Worm (Caenorhabditis elegans) whole organism, L4 larva: ENCODE results near the gene F58E2.4.

Experiments
- D1046.2 ChIP-seq: fragments of 200-800 bp; sonication (Bioruptor generic); IDR thresholded peaks from 2 replicates; pipeline ENCODE4 v1.3.6; 2022; ENCODE audit warnings: missing genetic modification characterization, missing compliant biosample characterization
- F10B5.3 ChIP-seq: sonication (generic microtip); optimal IDR thresholded peaks from 2 replicates; lab custom pipeline; 2016; ENCODE audit warnings: mild to moderate bottlenecking, missing genetic modification characterization, missing compliant biosample characterization
- R02D3.7 ChIP-seq: fragments of 150-350 bp; sonication (generic microtip); optimal IDR thresholded peaks from 3 replicates; lab custom pipeline; 2014; ENCODE audit warnings: missing biosample characterization, missing genetic modification characterization
- T26A8.4 ChIP-seq: fragments of 200-800 bp; sonication (Bioruptor generic); IDR thresholded peaks from 2 replicates; pipeline ENCODE4 v1.3.6; 2022; ENCODE audit warnings: missing genetic modification characterization, missing compliant biosample characterization
- Y105C5A.15 ChIP-seq: fragments of 200-800 bp; sonication (Bioruptor generic); IDR thresholded peaks from 2 replicates; pipeline ENCODE4 v1.3.6; 2022; ENCODE audit warnings: missing genetic modification characterization, missing compliant biosample characterization
- Y75B8A.6 ChIP-seq: fragments of 200-800 bp; sonication (Bioruptor generic); IDR thresholded peaks from 2 replicates; pipeline ENCODE4 v1.3.6; 2022; ENCODE audit warnings: missing genetic modification reagents, missing genetic modification characterization, missing compliant biosample characterization
- aly-2 ChIP-seq: sonication (generic microtip); optimal IDR thresholded peaks from 2 replicates; lab custom pipeline; 2018; ENCODE audit warnings: missing biosample characterization, missing genetic modification characterization
- ama-1 ChIP-seq: fragments of 150-350 bp; optimal IDR thresholded peaks from 2 replicates; lab custom pipeline; 2014; ENCODE audit warnings: inconsistent platforms, mixed read lengths
- ceh-62 ChIP-seq: sonication (generic microtip); optimal IDR thresholded peaks from 2 replicates; lab custom pipeline; 2017; ENCODE audit warnings: missing biosample characterization, missing genetic modification characterization
- ceh-82 ChIP-seq: sonication (generic microtip); optimal IDR thresholded peaks from 2 replicates; lab custom pipeline; 2017; ENCODE audit warnings: missing biosample characterization, missing genetic modification characterization
- ctbp-1 ChIP-seq: fragments of 200-800 bp; sonication (Bioruptor generic); IDR thresholded peaks from 2 replicates; pipeline ENCODE4 v1.3.6; 2022; ENCODE audit warnings: missing genetic modification reagents, missing genetic modification characterization, missing compliant biosample characterization
- daf-12 ChIP-seq: fragments of 150-350 bp; optimal IDR thresholded peaks from 2 replicates; lab custom pipeline; 2014; ENCODE audit warnings: missing biosample characterization, missing genetic modification reagents, missing genetic modification characterization
- daf-8 ChIP-seq: fragments of 200-800 bp; sonication (Bioruptor generic); IDR thresholded peaks from 2 replicates; pipeline ENCODE4 v1.3.6; 2022; ENCODE audit warnings: missing genetic modification characterization, missing compliant biosample characterization
- dmd-8 ChIP-seq: fragments of 200-800 bp; sonication (Bioruptor generic); IDR thresholded peaks from 2 replicates; pipeline ENCODE4 v1.3.6; 2022; ENCODE audit warnings: missing genetic modification characterization, missing compliant biosample characterization
- dpl-1 ChIP-seq: fragments of 150-350 bp; optimal IDR thresholded peaks from 2 replicates; lab custom pipeline; 2014; ENCODE audit warnings: missing biosample characterization, missing genetic modification reagents, missing genetic modification characterization
- egl-27 ChIP-seq: sonication (generic microtip); optimal IDR thresholded peaks from 3 replicates; lab custom pipeline; 2017; ENCODE audit warnings: missing biosample characterization, missing genetic modification reagents, missing genetic modification characterization
- fos-1 ChIP-seq: fragments of 150-350 bp; optimal IDR thresholded peaks from 2 replicates; lab custom pipeline; 2014; ENCODE audit warnings: missing biosample characterization, missing genetic modification characterization
- hlh-11 ChIP-seq: fragments of 200-800 bp; sonication (Bioruptor generic); optimal IDR thresholded peaks from 2 replicates; lab custom pipeline; 2018; ENCODE audit warnings: mild to moderate bottlenecking, missing genetic modification characterization, missing compliant biosample characterization
- hlh-30 ChIP-seq: sonication (generic microtip); optimal IDR thresholded peaks from 2 replicates; lab custom pipeline; 2017; ENCODE audit warnings: antibody characterized with exemption, mild to moderate bottlenecking, missing genetic modification characterization, missing compliant biosample characterization; ENCODE audit not compliant: insufficient read depth
- hmg-1.1 ChIP-seq: fragments of 200-800 bp; sonication (Bioruptor generic); IDR thresholded peaks from 2 replicates; pipeline ENCODE4 v1.3.6; 2022; ENCODE audit warnings: missing genetic modification reagents, missing genetic modification characterization, missing compliant biosample characterization
- lin-1 ChIP-seq: fragments of 200-800 bp; sonication (Bioruptor generic); IDR thresholded peaks from 2 replicates; pipeline ENCODE4 v1.3.6; 2022; ENCODE audit warnings: missing genetic modification reagents, missing genetic modification characterization, missing compliant biosample characterization
- lin-13 ChIP-seq: fragments of 150-350 bp; optimal IDR thresholded peaks from 2 replicates; lab custom pipeline; 2014; ENCODE audit warnings: missing biosample characterization, missing genetic modification reagents, missing genetic modification characterization
- lin-29 ChIP-seq: fragments of 200-800 bp; sonication (Bioruptor generic); IDR thresholded peaks from 2 replicates; pipeline ENCODE4 v1.3.6; 2022; ENCODE audit warnings: missing genetic modification reagents, missing genetic modification characterization, missing compliant biosample characterization
- lin-39 ChIP-seq: fragments of 150-350 bp; optimal IDR thresholded peaks from 2 replicates; lab custom pipeline; 2014; ENCODE audit warnings: missing biosample characterization, missing genetic modification reagents, missing genetic modification characterization
- lir-3 ChIP-seq: sonication (generic microtip); optimal IDR thresholded peaks from 2 replicates; lab custom pipeline; 2016; ENCODE audit warnings: mild to moderate bottlenecking, missing genetic modification characterization, missing compliant biosample characterization
- lsy-2 ChIP-seq, 2 experiments: fragments of 150-350 bp in 1 of 2; sonication (generic microtip) in 1 of 2; optimal IDR thresholded peaks; 2 replicates each; lab custom pipeline; 2014 to 2017; ENCODE audit warnings: missing biosample characterization in 2 of 2, missing genetic modification characterization in 2 of 2
- madf-5 ChIP-seq, 2 experiments: fragments of 200-800 bp; sonication (Bioruptor generic); IDR thresholded peaks; 2 replicates each; pipeline ENCODE4 v1.3.6; 2022; ENCODE audit warnings: missing compliant biosample characterization in 2 of 2, missing genetic modification characterization in 2 of 2
- mdl-1 ChIP-seq, 2 experiments: fragments of 150-350 bp in 1 of 2; sonication (generic microtip) in 1 of 2; optimal IDR thresholded peaks; 2 replicates each; lab custom pipeline; 2014 to 2017; ENCODE audit warnings: missing biosample characterization in 2 of 2, missing genetic modification characterization in 2 of 2
- mep-1 ChIP-seq: fragments of 150-350 bp; sonication (generic microtip); optimal IDR thresholded peaks from 3 replicates; lab custom pipeline; 2014; ENCODE audit warnings: missing biosample characterization, missing genetic modification characterization
- mxl-3 ChIP-seq: fragments of 200-800 bp; sonication (Bioruptor generic); optimal IDR thresholded peaks from 2 replicates; lab custom pipeline; 2018; ENCODE audit warnings: mild to moderate bottlenecking, missing genetic modification characterization, missing compliant biosample characterization
- nhr-11 ChIP-seq: fragments of 150-350 bp; optimal IDR thresholded peaks from 2 replicates; lab custom pipeline; 2014; ENCODE audit warnings: missing biosample characterization, missing genetic modification characterization
- nhr-48 ChIP-seq: sonication (generic microtip); optimal IDR thresholded peaks from 2 replicates; lab custom pipeline; 2016; ENCODE audit warnings: mild to moderate bottlenecking, missing genetic modification characterization, missing compliant biosample characterization
- nhr-76 ChIP-seq: fragments of 150-350 bp; optimal IDR thresholded peaks from 2 replicates; lab custom pipeline; 2014; ENCODE audit warnings: missing biosample characterization, missing genetic modification characterization
- set-16 ChIP-seq: fragments of 200-800 bp; sonication (Bioruptor generic); IDR thresholded peaks from 2 replicates; pipeline ENCODE4 v1.3.6; 2022; ENCODE audit warnings: missing genetic modification reagents, missing genetic modification characterization, missing compliant biosample characterization
- skn-1 ChIP-seq: fragments of 150-350 bp; optimal IDR thresholded peaks from 2 replicates; lab custom pipeline; 2014; ENCODE audit warnings: missing biosample characterization, missing genetic modification characterization
- snpc-1.2 ChIP-seq: fragments of 200-800 bp; sonication (Bioruptor generic); IDR thresholded peaks from 2 replicates; pipeline ENCODE4 v1.3.6; 2022; ENCODE audit warnings: missing genetic modification reagents, missing genetic modification characterization, missing compliant biosample characterization
- unc-62 ChIP-seq, 3 experiments: fragments of 150-350 bp in 1 of 3; sonication (generic microtip); optimal IDR thresholded peaks in 2 of 3; peaks in 1 of 3; 1 replicate in 1 of 3; 2 replicates in 2 of 3; lab custom pipeline; 2014 to 2017; ENCODE audit warnings: missing biosample characterization in 3 of 3, missing genetic modification characterization in 3 of 3, missing genetic modification reagents in 3 of 3, missing genotype in 1 of 3
- zfp-3 ChIP-seq: fragments of 200-800 bp; sonication (Bioruptor generic); conservative IDR thresholded peaks from 2 replicates; pipeline ENCODE4 v1.3.6; 2022; ENCODE audit warnings: missing genetic modification reagents, missing genetic modification characterization, missing compliant biosample characterization
- zip-11 ChIP-seq: fragments of 200-800 bp; sonication (Bioruptor generic); IDR thresholded peaks from 2 replicates; pipeline ENCODE4 v1.3.6; 2022; ENCODE audit warnings: missing genetic modification characterization, missing compliant biosample characterization

F58E2.4 gene

ce11 chrIV:3467128-3467527 lies 3.9 kb downstream of the F58E2.4 start, which contains the start of gene F58E2.3:
F58E2.3 (plus strand) TSS chrIV:3467428.
- TF ChIP-seq mdl-1 (tag; optimal IDR thresholded peaks at IDR 0.05; lab: Kevin White, UChicago) (no peak), lin-29 (no peak), hmg-1.1 (GFP tag; lab: Robert Waterston, UW) (no peak), madf-5 (GFP tag; IDR thresholded peaks at IDR 0.05; lab: Robert Waterston, UW) (no peak), F10B5.3 (tag; lab: Kevin White, UChicago) (no peak), mep-1 (tag; lab: Kevin White, UChicago) (no peak), nhr-76 (tag; lab: Kevin White, UChicago) (no peak), lin-39 (tag; lab: Kevin White, UChicago) (no peak), ceh-82 (tag; lab: Kevin White, UChicago) (no peak), D1046.2 (GFP tag; lab: Robert Waterston, UW) (no peak), ceh-62 (tag; lab: Kevin White, UChicago) (no peak), hlh-30 (tag; lab: Kevin White, UChicago) (no peak), mxl-3 (GFP tag; lab: Kevin White, UChicago) (no peak), zip-11 (no peak), skn-1 (tag; lab: Kevin White, UChicago) (no peak), lin-1 (GFP tag; lab: Robert Waterston, UW) (no peak), set-16 (GFP tag; lab: Robert Waterston, UW) (no peak), ctbp-1 (no peak), nhr-11 (tag; lab: Kevin White, UChicago) (no peak), dmd-8 (GFP tag; lab: Robert Waterston, UW) (no peak)

ce11 chrIV:3467751-3468150 lies 4.6 kb downstream of the F58E2.4 start:
- TF ChIP-seq Y75B8A.6 (GFP tag; lab: Robert Waterston, UW) (no peak), unc-62 (GFP tag; optimal IDR thresholded peaks at IDR 0.05 in 1 of 2; lab: Kevin White, UChicago) (peak in 1 of 2 experiments; percentile 91), unc-62 (tag; optimal IDR thresholded peaks at IDR 0.05; lab: Kevin White, UChicago) (no peak)

- TF ChIP-seq zfp-3 (GFP tag; lab: Robert Waterston, UW), result no peak
- no peak for TF ChIP-seq daf-12 (tag; lab: Kevin White, UChicago)
- no peak for TF ChIP-seq ceh-82 (tag; lab: Kevin White, UChicago)
- no peak for TF ChIP-seq nhr-48 (tag; lab: Kevin White, UChicago)
- no peak for TF ChIP-seq ceh-62 (tag; lab: Kevin White, UChicago)
Observed at ce11 chrIV:3469742-3470141, 6.6 kb downstream of the F58E2.4 start, which contains the start of gene F58E2.2. F58E2.2 (plus strand) TSS chrIV:3470042.

ce11 chrIV:3477124-3477523 lies 13.9 kb downstream of the F58E2.4 start, which contains the start of gene srz-69:
srz-69 (minus strand) TSS chrIV:3477224.
- no peak for TF ChIP-seq lin-1 (GFP tag; lab: Robert Waterston, UW)
- TF ChIP-seq daf-8, result no peak
- TF ChIP-seq ama-1 (lab: Kevin White, UChicago), result no peak
- TF ChIP-seq nhr-76 (tag; lab: Kevin White, UChicago), result no peak
- TF ChIP-seq R02D3.7, result no peak
- TF ChIP-seq dpl-1 (GFP tag; lab: Kevin White, UChicago), result no peak
- TF ChIP-seq nhr-48 (tag; lab: Kevin White, UChicago), result no peak
- TF ChIP-seq aly-2 (tag; lab: Kevin White, UChicago), result no peak
- TF ChIP-seq lin-39 (tag; lab: Kevin White, UChicago), result no peak
- no peak for TF ChIP-seq T26A8.4 (GFP tag; lab: Robert Waterston, UW)
- no peak for TF ChIP-seq fos-1 (tag; lab: Kevin White, UChicago)
- TF ChIP-seq mep-1 (tag; lab: Kevin White, UChicago), result no peak
- TF ChIP-seq snpc-1.2, result no peak
- no peak for TF ChIP-seq egl-27 (tag; lab: Kevin White, UChicago)
- no peak for TF ChIP-seq hlh-11 (tag; lab: Kevin White, UChicago)
- TF ChIP-seq Y105C5A.15 (GFP tag; lab: Robert Waterston, UW), result no peak
- TF ChIP-seq lin-13, result no peak
- no peak for TF ChIP-seq lir-3 (tag; lab: Kevin White, UChicago)
- no peak for TF ChIP-seq lsy-2 (tag; optimal IDR thresholded peaks at IDR 0.05; lab: Kevin White, UChicago)
- no peak for TF ChIP-seq skn-1 (tag; lab: Kevin White, UChicago)
